Fruit fly (Drosophila melanogaster): ENCODE results near the gene CG46426.

Gene CG46426

DNA sequence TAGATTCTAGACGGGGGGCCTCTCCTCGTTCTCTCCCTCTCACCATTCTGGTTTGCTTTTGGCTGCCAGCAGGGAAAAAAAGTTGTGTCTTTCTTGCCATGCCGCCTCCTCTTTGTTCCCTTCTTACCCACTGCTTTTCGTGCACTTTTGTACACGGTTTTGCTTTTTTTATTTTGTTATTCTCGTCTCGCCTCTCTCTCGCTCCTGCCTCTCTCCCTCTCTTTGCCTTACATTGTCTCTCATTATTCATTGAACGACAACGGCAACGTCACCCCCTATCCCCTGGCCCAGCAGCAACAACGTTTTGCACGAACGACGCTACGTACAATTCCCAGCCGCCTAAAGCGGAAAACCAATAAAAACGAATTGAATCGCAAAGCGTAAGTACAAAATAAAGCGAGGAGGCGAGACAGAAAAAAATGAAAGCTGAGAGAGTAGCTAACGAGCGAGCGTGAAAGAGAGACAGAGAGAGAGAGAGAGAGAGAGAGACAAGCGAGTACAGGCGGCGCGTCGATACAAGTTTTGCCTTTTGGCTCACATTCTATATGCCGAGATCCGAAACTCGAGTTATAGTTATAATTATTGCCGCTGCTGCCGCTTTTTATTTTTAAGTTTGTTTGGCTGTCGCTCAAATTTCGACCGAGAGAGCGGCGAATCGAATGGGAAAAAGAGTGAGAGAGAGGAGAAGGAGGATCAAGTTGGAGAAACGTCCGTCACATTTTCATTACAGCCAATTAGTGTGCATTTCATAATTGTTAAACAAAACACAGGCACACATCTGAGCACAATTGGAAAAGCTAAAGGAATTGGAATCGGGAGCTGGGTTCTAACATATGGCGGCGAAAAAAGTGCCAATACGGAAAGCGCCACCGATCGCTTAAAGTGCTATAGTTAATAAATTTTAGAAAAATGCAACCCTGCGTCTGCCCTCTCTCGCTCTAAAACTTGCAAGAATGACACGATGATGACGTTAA is 35.6 kb upstream of the CG46426 start (continued):
- TF ChIP-seq CG10267 (tag; optimal IDR thresholded peaks at IDR 0.05) (no peak), CG8290 (GFP tag; optimal IDR thresholded peaks at IDR 0.05) (no peak), CG8290 (tag; optimal IDR thresholded peaks at IDR 0.05) (no peak), ato (GFP tag; IDR thresholded peaks at IDR 0.05; ENCODE audit: partially characterized antibody) (peak; percentile 7; the same call in 1 of the 2 replicates), CG34422 (GFP tag; IDR thresholded peaks at IDR 0.05) (peak; percentile 13; the same call in 1 of the 3 replicates), Scr (GFP tag; IDR thresholded peaks at IDR 0.05; ENCODE audit: partially characterized antibody) (peak; percentile 17), Atf6 (GFP tag; IDR thresholded peaks at IDR 0.05) (0 out of 2 replicates have a peak, but pooled peaks have one; percentile 12), hb (GFP tag; IDR thresholded peaks at IDR 0.05; ENCODE audit: partially characterized antibody) (no peak), tna (GFP tag; IDR thresholded peaks at IDR 0.05; ENCODE audit: partially characterized antibody) (no peak), Chrac-16 (GFP tag; optimal IDR thresholded peaks at IDR 0.05) (no peak), HLH4C (GFP tag; IDR thresholded peaks at IDR 0.05; ENCODE audit: partially characterized antibody) (no peak; the same call in 2 of the 3 replicates), cg (GFP tag; optimal IDR thresholded peaks at IDR 0.05) (no peak), CG12071 (GFP tag; optimal IDR thresholded peaks at IDR 0.05) (peak; percentile 34), CG12155 (GFP tag; optimal IDR thresholded peaks at IDR 0.05) (peak; percentile 15), bigmax (GFP tag; optimal IDR thresholded peaks at IDR 0.05) (no peak), fu2 (GFP tag; optimal IDR thresholded peaks at IDR 0.05) (no peak), CG7556 (GFP tag; optimal IDR thresholded peaks at IDR 0.05) (no peak), slou (GFP tag; optimal IDR thresholded peaks at IDR 0.05) (no peak), phol (tag; optimal IDR thresholded peaks at IDR 0.05) (no peak), Aef1 (GFP tag; IDR thresholded peaks at IDR 0.05) (peak; percentile 61; the same call in 2 of the 3 replicates), CG8388 (GFP tag; optimal IDR thresholded peaks at IDR 0.05) (no peak), kay (GFP tag; optimal IDR thresholded peaks at IDR 0.05) (no peak), CG34376 (GFP tag; optimal IDR thresholded peaks at IDR 0.05) (peak; percentile 23), bowl (GFP tag; IDR thresholded peaks at IDR 0.05) (no peak), Jarid2 (GFP tag; optimal IDR thresholded peaks at IDR 0.05) (no peak), knrl (GFP tag; IDR thresholded peaks at IDR 0.05; ENCODE audit: partially characterized antibody) (no peak), CG11696 (GFP tag; IDR thresholded peaks at IDR 0.05) (no peak), Dll (GFP tag; IDR thresholded peaks at IDR 0.05; ENCODE audit: partially characterized antibody) (peak; percentile 42; the same call in 1 of the 4 replicates), ara (GFP tag; IDR thresholded peaks at IDR 0.05) (0 out of 2 replicates have a peak, but pooled peaks have one; percentile 7), tll (GFP tag; optimal IDR thresholded peaks at IDR 0.05) (no peak), pb (GFP tag; optimal IDR thresholded peaks at IDR 0.05) (no peak), trh (GFP tag; optimal IDR thresholded peaks at IDR 0.05) (no peak), CG12299 (tag; optimal IDR thresholded peaks at IDR 0.05) (peak; percentile 30), toy (GFP tag; IDR thresholded peaks at IDR 0.05) (no peak), Rfx (GFP tag; IDR thresholded peaks at IDR 0.05) (no peak), CG10321 (GFP tag; IDR thresholded peaks at IDR 0.05) (no peak), CG16863 (GFP tag; optimal IDR thresholded peaks at IDR 0.05) (no peak), tx (GFP tag; optimal IDR thresholded peaks at IDR 0.05) (no peak), CG2875 (GFP tag; optimal IDR thresholded peaks at IDR 0.05) (no peak), PHDP (tag; optimal IDR thresholded peaks at IDR 0.05) (no peak), CG33557 (GFP tag; optimal IDR thresholded peaks at IDR 0.05) (no peak), row (GFP tag; IDR thresholded peaks at IDR 0.05) (no peak), dm (GFP tag; optimal IDR thresholded peaks at IDR 0.05) (no peak), Ptx1 (GFP tag; IDR thresholded peaks at IDR 0.05) (no peak), CG3281 (GFP tag; optimal IDR thresholded peaks at IDR 0.05) (no peak), CG14667 (GFP tag; IDR thresholded peaks at IDR 0.05) (no peak), zen (tag; optimal IDR thresholded peaks at IDR 0.05) (no peak), HmgZ (tag; optimal IDR thresholded peaks at IDR 0.05) (peak; percentile 81)
